Worm (Caenorhabditis elegans) whole organism, L2 larva: ENCODE data around the gene T06E6.1.

ENCODE experiments used
- C34F6.9 ChIP-seq: fragments of 150-350 bp; optimal IDR thresholded peaks from 2 replicates; lab custom pipeline; 2014; ENCODE audit warnings: missing biosample characterization, missing genetic modification characterization
- F13H6.1 ChIP-seq: sonication (generic microtip); optimal IDR thresholded peaks from 2 replicates; lab custom pipeline; 2016; ENCODE audit warnings: missing genetic modification characterization, missing compliant biosample characterization
- R02D3.7 ChIP-seq: fragments of 150-350 bp; optimal IDR thresholded peaks from 2 replicates; lab custom pipeline; 2014; ENCODE audit warnings: missing biosample characterization, missing genetic modification characterization
- Y55F3AM.14 ChIP-seq: fragments of 200-800 bp; sonication (Bioruptor generic); optimal IDR thresholded peaks from 2 replicates; lab custom pipeline; 2018; ENCODE audit warnings: mild to moderate bottlenecking, missing genetic modification characterization, missing compliant biosample characterization
- ZK546.5 ChIP-seq: sonication (generic microtip); optimal IDR thresholded peaks from 2 replicates; lab custom pipeline; 2017; ENCODE audit warnings: missing biosample characterization, missing genetic modification characterization
- blmp-1 ChIP-seq: sonication (generic microtip); optimal IDR thresholded peaks from 2 replicates; lab custom pipeline; 2017; ENCODE audit warnings: missing genetic modification characterization, mild to moderate bottlenecking, missing compliant biosample characterization, antibody characterized with exemption, moderate library complexity; ENCODE audit not compliant: insufficient read depth
- ceh-82 ChIP-seq: fragments of 150-350 bp; optimal IDR thresholded peaks from 2 replicates; lab custom pipeline; 2014; ENCODE audit warnings: missing biosample characterization, missing genetic modification characterization
- crh-2 ChIP-seq: sonication (generic microtip); optimal IDR thresholded peaks from 2 replicates; lab custom pipeline; 2017; ENCODE audit warnings: missing biosample characterization, missing genetic modification characterization
- dmd-4 ChIP-seq: sonication (generic microtip); optimal IDR thresholded peaks from 2 replicates; lab custom pipeline; 2017; ENCODE audit warnings: missing biosample characterization, missing genetic modification characterization
- egl-27 ChIP-seq: sonication (generic microtip); optimal IDR thresholded peaks from 3 replicates; lab custom pipeline; 2017; ENCODE audit warnings: missing biosample characterization, missing genetic modification reagents, missing genetic modification characterization
- elt-3 ChIP-seq: sonication (generic microtip); optimal IDR thresholded peaks from 2 replicates; lab custom pipeline; 2017; ENCODE audit warnings: missing biosample characterization, missing genetic modification characterization
- fos-1 ChIP-seq: fragments of 150-350 bp; optimal IDR thresholded peaks from 2 replicates; lab custom pipeline; 2014; ENCODE audit warnings: missing biosample characterization, missing genetic modification characterization
- gmeb-1 ChIP-seq: fragments of 150-350 bp; optimal IDR thresholded peaks from 2 replicates; lab custom pipeline; 2014; ENCODE audit warnings: missing biosample characterization, missing genetic modification characterization
- mbf-1 ChIP-seq: sonication (generic microtip); optimal IDR thresholded peaks from 2 replicates; lab custom pipeline; 2017; ENCODE audit warnings: missing biosample characterization, missing genetic modification characterization
- nhr-10 ChIP-seq: sonication (generic microtip); optimal IDR thresholded peaks from 2 replicates; lab custom pipeline; 2017; ENCODE audit warnings: missing biosample characterization, missing genetic modification characterization
- nhr-12 ChIP-seq: fragments of 150-350 bp; optimal IDR thresholded peaks from 2 replicates; lab custom pipeline; 2014; ENCODE audit warnings: missing biosample characterization, missing genetic modification characterization
- nhr-129 ChIP-seq: fragments of 150-350 bp; optimal IDR thresholded peaks from 2 replicates; lab custom pipeline; 2014; ENCODE audit warnings: missing biosample characterization, missing genetic modification characterization
- nhr-21 ChIP-seq: fragments of 150-350 bp; optimal IDR thresholded peaks from 2 replicates; lab custom pipeline; 2014; ENCODE audit warnings: missing biosample characterization, missing genetic modification characterization
- nhr-23 ChIP-seq: fragments of 150-350 bp; optimal IDR thresholded peaks from 2 replicates; lab custom pipeline; 2014; ENCODE audit warnings: missing biosample characterization, missing genetic modification reagents, missing genetic modification characterization
- nhr-237 ChIP-seq: fragments of 150-350 bp; optimal IDR thresholded peaks from 2 replicates; lab custom pipeline; 2014; ENCODE audit warnings: missing biosample characterization, missing genetic modification characterization
- nhr-25 ChIP-seq: fragments of 150-350 bp; sonication (generic microtip); optimal IDR thresholded peaks from 3 replicates; lab custom pipeline; 2014; ENCODE audit warnings: missing biosample characterization, missing genetic modification characterization
- nhr-6 ChIP-seq: fragments of 150-350 bp; optimal IDR thresholded peaks from 2 replicates; lab custom pipeline; 2014; ENCODE audit warnings: missing biosample characterization, missing genetic modification characterization
- nhr-77 ChIP-seq: fragments of 150-350 bp; optimal IDR thresholded peaks from 2 replicates; lab custom pipeline; 2014; ENCODE audit warnings: missing biosample characterization, missing genetic modification characterization
- peb-1 ChIP-seq: fragments of 150-350 bp; optimal IDR thresholded peaks from 2 replicates; lab custom pipeline; 2014; ENCODE audit warnings: missing biosample characterization, missing genetic modification characterization
- skn-1 ChIP-seq: sonication (generic microtip); optimal IDR thresholded peaks from 2 replicates; lab custom pipeline; 2017; ENCODE audit warnings: missing biosample characterization, missing genetic modification characterization
- snpc-4 ChIP-seq: fragments of 150-350 bp; optimal IDR thresholded peaks from 2 replicates; lab custom pipeline; 2014; ENCODE audit warnings: missing biosample characterization, missing genetic modification characterization
- unc-39 ChIP-seq: fragments of 150-350 bp; optimal IDR thresholded peaks from 2 replicates; lab custom pipeline; 2014; ENCODE audit warnings: missing biosample characterization, missing genetic modification characterization
- unc-55 ChIP-seq: fragments of 150-350 bp; sonication (generic microtip); optimal IDR thresholded peaks from 3 replicates; lab custom pipeline; 2014; ENCODE audit warnings: missing biosample characterization, missing genetic modification reagents, missing genetic modification characterization
- zag-1 ChIP-seq: fragments of 150-350 bp; optimal IDR thresholded peaks from 2 replicates; lab custom pipeline; 2014; ENCODE audit warnings: missing biosample characterization, missing genetic modification characterization
- ztf-11 ChIP-seq: sonication (generic microtip); optimal IDR thresholded peaks from 2 replicates; lab custom pipeline; 2017; ENCODE audit warnings: missing biosample characterization, missing genetic modification characterization
- ztf-4 ChIP-seq: fragments of 150-350 bp; optimal IDR thresholded peaks from 2 replicates; lab custom pipeline; 2014; ENCODE audit warnings: missing biosample characterization, missing genetic modification characterization

The T06E6.1 gene

ce11 chrV:15434647-15435046 is 39.9 kb upstream of the T06E6.1 start:
- TF ChIP-seq nhr-21 (tag; lab: Kevin White, UChicago), result no peak
- no peak for TF ChIP-seq Y55F3AM.14
- no peak for TF ChIP-seq mbf-1 (tag; lab: Kevin White, UChicago)
- no peak for TF ChIP-seq snpc-4
- peak; percentile 68 for TF ChIP-seq fos-1 (tag; lab: Kevin White, UChicago)
- TF ChIP-seq nhr-25, result no peak
- TF ChIP-seq dmd-4, result no peak

ce11 chrV:15432457-15432856 is 37.7 kb upstream of the T06E6.1 start, which contains the start of gene T26H5.8:
Gene T26H5.8 (minus strand): TSS chrV:15432726.
- TF ChIP-seq ztf-4 (tag; lab: Kevin White, UChicago) (no peak), gmeb-1 (tag; lab: Kevin White, UChicago) (peak; percentile 43), nhr-237 (tag; lab: Kevin White, UChicago) (no peak), fos-1 (tag; lab: Kevin White, UChicago) (peak; percentile 74), egl-27 (tag; lab: Kevin White, UChicago) (no peak)

ce11 chrV:15431322-15432052 is 36.7 kb upstream of the T06E6.1 start:
- TF ChIP-seq unc-39 (tag; lab: Kevin White, UChicago), result peak; percentile 70
- no peak for TF ChIP-seq dmd-4
- TF ChIP-seq, all 48 proteins: peak for 1

ce11 chrV:15426944-15427343 is 32.2 kb upstream of the T06E6.1 start, which contains the start of gene fbxa-209:
Gene fbxa-209 (minus strand): TSS chrV:15427044.
- no peak for TF ChIP-seq nhr-21 (tag; lab: Kevin White, UChicago)
- no peak for TF ChIP-seq crh-2 (tag; lab: Kevin White, UChicago)

- TF ChIP-seq fos-1 (tag; lab: Kevin White, UChicago), result peak; percentile 48
- TF ChIP-seq nhr-21 (tag; lab: Kevin White, UChicago), result no peak
- TF ChIP-seq blmp-1 (tag; lab: Kevin White, UChicago), result no peak
- TF ChIP-seq ceh-82 (tag; lab: Kevin White, UChicago), result no peak
- TF ChIP-seq nhr-6 (tag; lab: Kevin White, UChicago), result no peak
- TF ChIP-seq nhr-77 (tag; lab: Kevin White, UChicago), result no peak
- TF ChIP-seq F13H6.1, result no peak
Observed at ce11 chrV:15425368-15426091, 30.8 kb upstream of the T06E6.1 start, which contains the start of gene Y36E3A.2. Gene Y36E3A.2 (plus strand): TSS chrV:15426041.

ce11 chrV:15423601-15424000 is 28.8 kb upstream of the T06E6.1 start, which contains the start of gene fbxa-104:
Gene fbxa-104 (minus strand): TSS chrV:15423683.
- no peak for TF ChIP-seq F13H6.1
- TF ChIP-seq ztf-4 (tag; lab: Kevin White, UChicago), result no peak
- no peak for TF ChIP-seq ZK546.5 (tag; lab: Kevin White, UChicago)
- no peak for TF ChIP-seq peb-1
- no peak for TF ChIP-seq fos-1 (tag; lab: Kevin White, UChicago)
- TF ChIP-seq nhr-23, result no peak
- TF ChIP-seq C34F6.9 (tag; lab: Kevin White, UChicago), result no peak
- TF ChIP-seq nhr-129, result no peak
- no peak for TF ChIP-seq ztf-11 (tag; lab: Kevin White, UChicago)
- TF ChIP-seq skn-1 (tag; lab: Kevin White, UChicago), result no peak
- TF ChIP-seq zag-1 (tag; lab: Kevin White, UChicago), result no peak
- TF ChIP-seq R02D3.7 (tag; lab: Kevin White, UChicago), result no peak
- no peak for TF ChIP-seq nhr-10 (tag; lab: Kevin White, UChicago)
- TF ChIP-seq elt-3 (tag; lab: Kevin White, UChicago), result no peak
- no peak for TF ChIP-seq gmeb-1 (tag; lab: Kevin White, UChicago)
- no peak for TF ChIP-seq unc-39 (tag; lab: Kevin White, UChicago)
- no peak for TF ChIP-seq unc-55 (GFP tag; lab: Kevin White, UChicago)
- no peak for TF ChIP-seq nhr-12 (tag; lab: Kevin White, UChicago)
